Fruit fly (Drosophila melanogaster) whole organism, embryonic: Measurements from ENCODE around the gene Prosbeta6.

Experiments
- Blimp-1 ChIP-seq: fragments of 200-800 bp; sonication (Bioruptor generic); optimal IDR thresholded peaks from 3 replicates; lab custom pipeline; 2018; ENCODE audit warnings: missing biosample characterization, missing genetic modification characterization, mild to moderate bottlenecking, moderate library complexity, missing genetic modification reagents
- CG11695 ChIP-seq: fragments of 200-800 bp; sonication (Bioruptor generic); IDR thresholded peaks from 3 replicates; pipeline ENCODE4 v1.3.6; 2022; ENCODE audit warnings: missing biosample characterization, missing genetic modification characterization
- CG12659 ChIP-seq: fragments of 200-800 bp; sonication (Bioruptor generic); optimal IDR thresholded peaks from 3 replicates; lab custom pipeline; 2017; ENCODE audit warnings: mild to moderate bottlenecking, missing biosample characterization, missing genetic modification reagents, missing genetic modification characterization
- CG13624 ChIP-seq: fragments of 200-800 bp; sonication (Bioruptor generic); optimal IDR thresholded peaks from 2 replicates; lab custom pipeline; 2016; ENCODE audit warnings: missing biosample characterization, missing genetic modification characterization
- CG13775 ChIP-seq: fragments of 200-800 bp; sonication (Bioruptor generic); optimal IDR thresholded peaks from 3 replicates; lab custom pipeline; 2017; ENCODE audit warnings: missing biosample characterization, mild to moderate bottlenecking, missing genetic modification characterization
- CG14667 ChIP-seq: fragments of 200-800 bp; sonication (Bioruptor generic); IDR thresholded peaks from 2 replicates; pipeline ENCODE4 v1.3.6; 2022; ENCODE audit warnings: missing biosample characterization, missing genetic modification characterization
- CG1603 ChIP-seq: fragments of 200-800 bp; sonication (Bioruptor generic); optimal IDR thresholded peaks from 2 replicates; lab custom pipeline; 2019; ENCODE audit warnings: missing biosample characterization, mild to moderate bottlenecking, missing genetic modification characterization, moderate library complexity
- CG16779 ChIP-seq: fragments of 200-800 bp; sonication (Bioruptor generic); IDR thresholded peaks from 2 replicates; pipeline ENCODE4 v1.3.6; 2022; ENCODE audit warnings: missing biosample characterization, missing genetic modification characterization
- CG16813 ChIP-seq: fragments of 200-800 bp; sonication (Bioruptor generic); IDR thresholded peaks from 3 replicates; pipeline ENCODE4 v1.3.6; 2022; ENCODE audit warnings: missing biosample characterization, missing genetic modification characterization; ENCODE audit not compliant: partially characterized antibody
- CG16863 ChIP-seq: fragments of 200-800 bp; sonication (Bioruptor generic); optimal IDR thresholded peaks from 3 replicates; lab custom pipeline; 2016; ENCODE audit warnings: missing biosample characterization, missing genetic modification characterization
- CG18619 ChIP-seq: fragments of 200-800 bp; sonication (Bioruptor generic); optimal IDR thresholded peaks from 3 replicates; lab custom pipeline; 2017; ENCODE audit warnings: missing biosample characterization, mild to moderate bottlenecking, missing genetic modification characterization
- CG2116 ChIP-seq: fragments of 200-800 bp; sonication (Bioruptor generic); optimal IDR thresholded peaks from 3 replicates; lab custom pipeline; 2018; ENCODE audit warnings: missing biosample characterization, mild to moderate bottlenecking, missing genetic modification characterization
- CG2712 ChIP-seq: fragments of 200-800 bp; optimal IDR thresholded peaks from 3 replicates; lab custom pipeline; 2019; ENCODE audit warnings: missing biosample characterization, mild to moderate bottlenecking, missing genetic modification characterization, moderate library complexity
- CG30020 ChIP-seq: fragments of 200-800 bp; optimal IDR thresholded peaks from 2 replicates; lab custom pipeline; 2019; ENCODE audit warnings: missing biosample characterization, mild to moderate bottlenecking, missing genetic modification characterization, moderate library complexity
- CG30431 ChIP-seq: fragments of 200-800 bp; sonication (Bioruptor generic); optimal IDR thresholded peaks from 2 replicates; lab custom pipeline; 2017; ENCODE audit warnings: missing biosample characterization, missing genetic modification characterization
- CG32532 ChIP-seq: fragments of 200-800 bp; sonication (Bioruptor generic); IDR thresholded peaks from 2 replicates; pipeline ENCODE4 v1.3.6; 2022; ENCODE audit warnings: missing biosample characterization, missing genetic modification characterization
- CG4820 ChIP-seq: fragments of 200-800 bp; sonication (Bioruptor generic); optimal IDR thresholded peaks from 3 replicates; lab custom pipeline; 2016; ENCODE audit warnings: missing biosample characterization, missing genetic modification characterization
- CG5953 ChIP-seq: fragments of 200-800 bp; sonication (Bioruptor generic); IDR thresholded peaks from 2 replicates; pipeline ENCODE4 v1.3.6; 2022; ENCODE audit warnings: missing biosample characterization, missing genetic modification characterization
- CG7357 ChIP-seq: fragments of 200-800 bp; sonication (Bioruptor generic); IDR thresholded peaks from 3 replicates; pipeline ENCODE4 v1.3.6; 2022; ENCODE audit warnings: missing biosample characterization, missing genetic modification characterization
- CG8290 ChIP-seq, 3 experiments: fragments of 200-800 bp; sonication (Bioruptor generic); optimal IDR thresholded peaks; 2 replicates each; lab custom pipeline; 2016 to 2019; ENCODE audit warnings: missing biosample characterization in 3 of 3, missing genetic modification characterization in 3 of 3, mild to moderate bottlenecking in 2 of 3, moderate library complexity in 1 of 3
- CG9215 ChIP-seq: fragments of 200-800 bp; sonication (Bioruptor generic); IDR thresholded peaks from 2 replicates; pipeline ENCODE4 v1.3.6; 2022; ENCODE audit warnings: missing biosample characterization, missing genetic modification characterization
- CG9797 ChIP-seq: fragments of 200-800 bp; sonication (Bioruptor generic); optimal IDR thresholded peaks from 3 replicates; lab custom pipeline; 2018; ENCODE audit warnings: missing biosample characterization, mild to moderate bottlenecking, missing genetic modification characterization
- CHES-1-like ChIP-seq: fragments of 200-800 bp; sonication (Bioruptor generic); optimal IDR thresholded peaks from 2 replicates; lab custom pipeline; 2016; ENCODE audit warnings: missing biosample characterization, missing genetic modification characterization
- Dp ChIP-seq: fragments of 200-800 bp; sonication (Bioruptor generic); optimal IDR thresholded peaks from 2 replicates; lab custom pipeline; 2018; ENCODE audit warnings: missing biosample characterization, mild to moderate bottlenecking, missing genetic modification characterization, moderate library complexity
- Gsc ChIP-seq: fragments of 200-800 bp; sonication (Bioruptor generic); IDR thresholded peaks from 2 replicates; pipeline ENCODE4 v1.3.6; 2022; ENCODE audit warnings: missing biosample characterization, missing genetic modification characterization
- Kr ChIP-seq: fragments of 200-800 bp; sonication (Bioruptor generic); optimal IDR thresholded peaks from 2 replicates; lab custom pipeline; 2017; ENCODE audit warnings: missing biosample characterization, mild to moderate bottlenecking, missing genetic modification characterization
- MESR4 ChIP-seq: fragments of 200-800 bp; sonication (Bioruptor generic); optimal IDR thresholded peaks from 2 replicates; lab custom pipeline; 2018; ENCODE audit warnings: missing biosample characterization, mild to moderate bottlenecking, missing genetic modification characterization, moderate library complexity
- MTF-1 ChIP-seq: fragments of 200-800 bp; sonication (Bioruptor generic); optimal IDR thresholded peaks from 2 replicates; lab custom pipeline; 2018; ENCODE audit warnings: missing biosample characterization, mild to moderate bottlenecking, missing genetic modification characterization, borderline replicate concordance
- Pdp1 ChIP-seq, 2 experiments: fragments of 200-800 bp; sonication (Bioruptor generic); optimal IDR thresholded peaks; 3 replicates each; lab custom pipeline; 2016; ENCODE audit warnings: missing biosample characterization in 2 of 2, missing genetic modification characterization in 2 of 2, mild to moderate bottlenecking in 1 of 2, moderate library complexity in 1 of 2
- Sry-δ ChIP-seq: fragments of 200-800 bp; sonication (Bioruptor generic); optimal IDR thresholded peaks from 2 replicates; lab custom pipeline; 2016; ENCODE audit warnings: missing biosample characterization, missing genetic modification characterization
- Stat92E ChIP-seq, 3 experiments: fragments of >200 bp in 2 of 3; fragments of 200-800 bp in 1 of 3; sonication (Bioruptor generic) in 1 of 3; optimal IDR thresholded peaks; 2 replicates each; lab custom pipeline; 2017 to 2019; ENCODE audit warnings: missing biosample characterization in 3 of 3, missing genetic modification characterization in 3 of 3, mild to moderate bottlenecking in 1 of 3, moderate library complexity in 1 of 3
- YL-1 ChIP-seq: fragments of 200-800 bp; sonication (Bioruptor generic); optimal IDR thresholded peaks from 3 replicates; lab custom pipeline; 2017; ENCODE audit warnings: missing biosample characterization, mild to moderate bottlenecking, missing genetic modification characterization
- bigmax ChIP-seq: fragments of 200-800 bp; sonication (Bioruptor generic); optimal IDR thresholded peaks from 2 replicates; lab custom pipeline; 2018; ENCODE audit warnings: missing biosample characterization, mild to moderate bottlenecking, missing genetic modification characterization
- bowl ChIP-seq: fragments of 200-800 bp; sonication (Bioruptor generic); IDR thresholded peaks from 2 replicates; pipeline ENCODE4 v1.3.6; 2022; ENCODE audit warnings: missing biosample characterization, missing genetic modification characterization
- chif ChIP-seq, 2 experiments: fragments of 200-800 bp; sonication (Bioruptor generic); optimal IDR thresholded peaks; 3 replicates each; lab custom pipeline; 2016; ENCODE audit warnings: missing biosample characterization in 2 of 2, missing genetic modification characterization in 2 of 2
- corto ChIP-seq: fragments of 200-800 bp; sonication (Bioruptor generic); optimal IDR thresholded peaks from 2 replicates; lab custom pipeline; 2016; ENCODE audit warnings: missing biosample characterization, mild to moderate bottlenecking, missing genetic modification characterization, moderate library complexity
- crp ChIP-seq, 2 experiments: fragments of 200-800 bp; sonication (Bioruptor generic); optimal IDR thresholded peaks; 2 replicates in 1 of 2; 3 replicates in 1 of 2; lab custom pipeline; 2017; ENCODE audit warnings: missing biosample characterization in 2 of 2, missing genetic modification characterization in 2 of 2, mild to moderate bottlenecking in 1 of 2, moderate library complexity in 1 of 2
- en ChIP-seq: fragments of 200-800 bp; sonication (Bioruptor generic); optimal IDR thresholded peaks from 2 replicates; lab custom pipeline; 2016; ENCODE audit warnings: missing biosample characterization, missing genetic modification characterization
- gsb-n ChIP-seq: fragments of 200-800 bp; sonication (Bioruptor generic); optimal IDR thresholded peaks from 3 replicates; lab custom pipeline; 2018; ENCODE audit warnings: missing biosample characterization, mild to moderate bottlenecking, missing genetic modification characterization
- lbe ChIP-seq: fragments of 200-800 bp; sonication (Bioruptor generic); optimal IDR thresholded peaks from 2 replicates; lab custom pipeline; 2016; ENCODE audit warnings: missing biosample characterization, mild to moderate bottlenecking, missing genetic modification characterization
- nerfin-1 ChIP-seq: fragments of 200-800 bp; sonication (Bioruptor generic); optimal IDR thresholded peaks from 3 replicates; lab custom pipeline; 2019; ENCODE audit warnings: missing biosample characterization, mild to moderate bottlenecking, missing genetic modification characterization, moderate library complexity
- onecut ChIP-seq: fragments of 200-800 bp; sonication (Bioruptor generic); IDR thresholded peaks from 2 replicates; pipeline ENCODE4 v1.3.6; 2022; ENCODE audit warnings: missing biosample characterization, missing genetic modification characterization
- p53 ChIP-seq: fragments of 200-800 bp; sonication (Bioruptor generic); optimal IDR thresholded peaks from 2 replicates; lab custom pipeline; 2016; ENCODE audit warnings: missing biosample characterization, missing genetic modification characterization
- pzg ChIP-seq: fragments of 200-800 bp; sonication (Bioruptor generic); optimal IDR thresholded peaks from 3 replicates; lab custom pipeline; 2018; ENCODE audit warnings: missing biosample characterization, mild to moderate bottlenecking, missing genetic modification characterization, moderate library complexity
- row ChIP-seq: fragments of 200-800 bp; sonication (Bioruptor generic); IDR thresholded peaks from 3 replicates; pipeline ENCODE4 v1.3.6; 2022; ENCODE audit warnings: missing biosample characterization, missing genetic modification characterization
- sens ChIP-seq: fragments of 200-800 bp; sonication (Bioruptor generic); peaks from one replicate; lab custom pipeline; 2016; ENCODE audit warnings: missing biosample characterization, missing genetic modification characterization
- sna ChIP-seq: fragments of 200-800 bp; sonication (Bioruptor generic); IDR thresholded peaks from 2 replicates; pipeline ENCODE4 v1.3.6; 2022; ENCODE audit warnings: missing biosample characterization, missing genetic modification characterization; ENCODE audit not compliant: partially characterized antibody
- stwl ChIP-seq: fragments of 200-800 bp; sonication (Bioruptor generic); optimal IDR thresholded peaks from 3 replicates; lab custom pipeline; 2018; ENCODE audit warnings: missing biosample characterization, mild to moderate bottlenecking, missing genetic modification characterization, moderate library complexity
- trem ChIP-seq: fragments of 200-800 bp; optimal IDR thresholded peaks from 3 replicates; lab custom pipeline; 2019; ENCODE audit warnings: missing biosample characterization, mild to moderate bottlenecking, missing genetic modification characterization, moderate library complexity
- z ChIP-seq: fragments of 200-800 bp; sonication (Bioruptor generic); IDR thresholded peaks from 3 replicates; pipeline ENCODE4 v1.3.6; 2022; ENCODE audit warnings: missing biosample characterization, missing genetic modification characterization

The Prosbeta6 gene

dm6 chr3L:16586989-16587388 lies 23.2 kb downstream of the Prosbeta6 start, which contains the start of the genes Syx8 and CG32163 (continued):
- TF ChIP-seq MESR4 (peak; percentile 67), p53 (no peak), trem (tag; lab: Kevin White, UChicago) (peak; percentile 48), CG2116 (GFP tag; lab: Kevin White, UChicago) (peak; percentile 12), CG9215 (no peak), bigmax (GFP tag; lab: Kevin White, UChicago) (no peak), lbe (GFP tag; lab: Kevin White, UChicago) (no peak), CG12659 (GFP tag; lab: Kevin White, UChicago) (peak; percentile 32), CG30020 (tag; lab: Kevin White, UChicago) (peak; percentile 13), Stat92E (GFP tag; optimal IDR thresholded peaks at IDR 0.05; lab: Kevin White, UChicago) (peak in 1 of 3 experiments; percentile 25), CG11695 (no peak), bowl (GFP tag; lab: Robert Waterston, UW) (no peak), Pdp1 (GFP tag; optimal IDR thresholded peaks at IDR 0.05; lab: Kevin White, UChicago) (peak in 1 of 2 experiments; percentile 8), CG4820 (GFP tag; lab: Kevin White, UChicago) (no peak), z (GFP tag; lab: Robert Waterston, UW) (no peak), sens (GFP tag; lab: Kevin White, UChicago) (no peak), CG16813 (GFP tag; lab: Robert Waterston, UW) (0 out of 3 replicates have a peak, but pooled peaks have one; percentile 41), gsb-n (no peak), Gsc (GFP tag; lab: Robert Waterston, UW) (no peak), CG16779 (GFP tag; lab: Robert Waterston, UW) (no peak), Sry-δ (GFP tag; lab: Kevin White, UChicago) (peak; percentile 36), Kr (no peak), crp (GFP tag; optimal IDR thresholded peaks at IDR 0.05; lab: Kevin White, UChicago) (peak; percentile 26 to 89), CG5953 (GFP tag; lab: Robert Waterston, UW) (no peak), Dp (peak; percentile 10), stwl (peak; percentile 46), onecut (GFP tag; lab: Robert Waterston, UW) (no peak), MTF-1 (GFP tag; lab: Kevin White, UChicago) (no peak), sna (no peak), row (GFP tag; lab: Robert Waterston, UW) (peak; percentile 56), CG2712 (tag; lab: Kevin White, UChicago) (peak; percentile 22), CG30431 (no peak), nerfin-1 (tag; lab: Kevin White, UChicago) (peak; percentile 9), CG16863 (GFP tag; lab: Kevin White, UChicago) (no peak), CG13775 (GFP tag; lab: Kevin White, UChicago) (no peak), CG1603 (tag; lab: Kevin White, UChicago) (peak; percentile 55), CG32532 (GFP tag; lab: Robert Waterston, UW) (no peak), CG14667 (GFP tag; lab: Robert Waterston, UW) (no peak), CG13624 (GFP tag; lab: Kevin White, UChicago) (peak; percentile 11), CG18619 (GFP tag; lab: Kevin White, UChicago) (no peak), CG8290 (GFP tag; optimal IDR thresholded peaks at IDR 0.05; lab: Kevin White, UChicago) (no peak), CG8290 (tag; optimal IDR thresholded peaks at IDR 0.05; lab: Kevin White, UChicago) (peak in 1 of 2 experiments; percentile 26), CHES-1-like (GFP tag; lab: Kevin White, UChicago) (peak; percentile 5), chif (GFP tag; optimal IDR thresholded peaks at IDR 0.05; lab: Kevin White, UChicago) (peak in 1 of 2 experiments; percentile 0), en (GFP tag; lab: Kevin White, UChicago) (no peak), pzg (GFP tag; lab: Kevin White, UChicago) (peak; percentile 61), corto (no peak), CG7357 (GFP tag; lab: Robert Waterston, UW) (peak; percentile 55; the same call in 1 of the 3 replicates), CG9797 (GFP tag; lab: Kevin White, UChicago) (peak; percentile 82), Blimp-1 (GFP tag; lab: Kevin White, UChicago) (no peak), YL-1 (peak; percentile 49)
